Fruit fly (Drosophila melanogaster) whole organism, embryonic: ENCODE data around the gene CG5500.

Experiments used
- Aef1 ChIP-seq: fragments of 200-800 bp; sonication (Bioruptor generic); IDR thresholded peaks from 3 replicates; pipeline ENCODE4 v1.3.6; 2022; ENCODE audit warnings: missing biosample characterization, missing genetic modification characterization
- Blimp-1 ChIP-seq: fragments of 200-800 bp; sonication (Bioruptor generic); optimal IDR thresholded peaks from 3 replicates; lab custom pipeline; 2018; ENCODE audit warnings: missing biosample characterization, missing genetic modification characterization, mild to moderate bottlenecking, moderate library complexity, missing genetic modification reagents
- Bteb2 ChIP-seq: fragments of 200-800 bp; sonication (Bioruptor generic); optimal IDR thresholded peaks from 2 replicates; lab custom pipeline; 2016; ENCODE audit warnings: missing biosample characterization, missing genetic modification characterization
- CG10147 ChIP-seq: fragments of 200-800 bp; sonication (Bioruptor generic); optimal IDR thresholded peaks from 2 replicates; lab custom pipeline; 2019; ENCODE audit warnings: missing biosample characterization, mild to moderate bottlenecking, missing genetic modification characterization, moderate library complexity
- CG10267 ChIP-seq: fragments of 200-800 bp; sonication (Bioruptor generic); optimal IDR thresholded peaks from 2 replicates; lab custom pipeline; 2018; ENCODE audit warnings: missing biosample characterization, mild to moderate bottlenecking, missing genetic modification characterization, moderate library complexity
- CG10654 ChIP-seq: fragments of 200-800 bp; sonication (Bioruptor generic); optimal IDR thresholded peaks from 2 replicates; lab custom pipeline; 2016; ENCODE audit warnings: missing biosample characterization, missing genetic modification characterization
- CG13296 ChIP-seq: fragments of 200-800 bp; sonication (Bioruptor generic); optimal IDR thresholded peaks from 3 replicates; lab custom pipeline; 2018; ENCODE audit warnings: missing biosample characterization, mild to moderate bottlenecking, missing genetic modification characterization
- CG14050 ChIP-seq: fragments of 200-800 bp; sonication (Bioruptor generic); IDR thresholded peaks from 3 replicates; pipeline ENCODE4 v1.3.6; 2022; ENCODE audit warnings: missing biosample characterization, missing genetic modification characterization
- CG1529 ChIP-seq: fragments of 200-800 bp; sonication (Bioruptor generic); optimal IDR thresholded peaks from 3 replicates; lab custom pipeline; 2018; ENCODE audit warnings: missing biosample characterization, missing genetic modification characterization
- CG1603 ChIP-seq: fragments of 200-800 bp; sonication (Bioruptor generic); optimal IDR thresholded peaks from 2 replicates; lab custom pipeline; 2019; ENCODE audit warnings: missing biosample characterization, mild to moderate bottlenecking, missing genetic modification characterization, moderate library complexity
- CG1647 ChIP-seq: fragments of 200-800 bp; sonication (Bioruptor generic); optimal IDR thresholded peaks from 3 replicates; lab custom pipeline; 2016; ENCODE audit warnings: missing biosample characterization, missing genetic modification characterization
- CG31224 ChIP-seq: fragments of 200-800 bp; sonication (Bioruptor generic); IDR thresholded peaks from 2 replicates; pipeline ENCODE4 v1.3.6; 2022; ENCODE audit warnings: missing biosample characterization, missing genetic modification characterization
- CG34224 ChIP-seq: fragments of 200-800 bp; sonication (Bioruptor generic); IDR thresholded peaks from 3 replicates; pipeline ENCODE4 v1.3.6; 2022; ENCODE audit warnings: missing biosample characterization, missing genetic modification characterization; ENCODE audit not compliant: partially characterized antibody
- CG3838 ChIP-seq: fragments of 200-800 bp; sonication (Bioruptor generic); optimal IDR thresholded peaks from 3 replicates; lab custom pipeline; 2016; ENCODE audit warnings: missing biosample characterization, missing genetic modification characterization
- CG7372 ChIP-seq: fragments of 200-800 bp; sonication (Bioruptor generic); IDR thresholded peaks from 2 replicates; pipeline ENCODE4 v1.3.6; 2022; ENCODE audit warnings: missing biosample characterization, missing genetic modification characterization
- CG8359 ChIP-seq: fragments of 200-800 bp; sonication (Bioruptor generic); optimal IDR thresholded peaks from 2 replicates; lab custom pipeline; 2017; ENCODE audit warnings: missing biosample characterization, mild to moderate bottlenecking, missing genetic modification characterization, borderline replicate concordance
- CG9817 ChIP-seq: fragments of 200-800 bp; sonication (Bioruptor generic); optimal IDR thresholded peaks from 2 replicates; lab custom pipeline; 2018; ENCODE audit warnings: missing biosample characterization, mild to moderate bottlenecking, missing genetic modification characterization, moderate library complexity
- CHES-1-like ChIP-seq: fragments of 200-800 bp; sonication (Bioruptor generic); optimal IDR thresholded peaks from 2 replicates; lab custom pipeline; 2016; ENCODE audit warnings: missing biosample characterization, missing genetic modification characterization
- Dref ChIP-seq: fragments of 200-800 bp; sonication (Bioruptor generic); IDR thresholded peaks from 2 replicates; pipeline ENCODE4 v1.3.6; 2022; ENCODE audit warnings: missing biosample characterization, missing genetic modification characterization
- H15 ChIP-seq: fragments of 200-800 bp; sonication (Bioruptor generic); IDR thresholded peaks from 3 replicates; pipeline ENCODE4 v1.3.6; 2022; ENCODE audit warnings: missing biosample characterization, missing genetic modification characterization
- HHEX ChIP-seq: fragments of 200-800 bp; sonication (Bioruptor generic); optimal IDR thresholded peaks from 3 replicates; lab custom pipeline; 2017; ENCODE audit warnings: missing biosample characterization, mild to moderate bottlenecking, missing genetic modification characterization, missing genetic modification reagents
- HmgD ChIP-seq: fragments of 200-800 bp; sonication (Bioruptor generic); optimal IDR thresholded peaks from 3 replicates; lab custom pipeline; 2016; ENCODE audit warnings: missing biosample characterization, missing genetic modification characterization
- Hr3 ChIP-seq: fragments of 200-800 bp; sonication (Bioruptor generic); optimal IDR thresholded peaks from 3 replicates; lab custom pipeline; 2016; ENCODE audit warnings: missing biosample characterization, missing genetic modification characterization
- Mrtf ChIP-seq: fragments of 200-800 bp; sonication (Bioruptor generic); IDR thresholded peaks from 3 replicates; pipeline ENCODE4 v1.3.6; 2022; ENCODE audit warnings: missing biosample characterization, missing genetic modification characterization
- NC2α ChIP-seq: fragments of 200-800 bp; sonication (Bioruptor generic); optimal IDR thresholded peaks from 2 replicates; lab custom pipeline; 2016; ENCODE audit warnings: missing biosample characterization, missing genetic modification characterization
- Nf-YB ChIP-seq: fragments of 200-800 bp; sonication (Bioruptor generic); optimal IDR thresholded peaks from 3 replicates; lab custom pipeline; 2019; ENCODE audit warnings: missing biosample characterization, mild to moderate bottlenecking, missing genetic modification characterization, moderate library complexity
- Side ChIP-seq: fragments of 200-800 bp; sonication (Bioruptor generic); optimal IDR thresholded peaks from 2 replicates; lab custom pipeline; 2016; ENCODE audit warnings: missing biosample characterization, missing genetic modification characterization
- al ChIP-seq: fragments of 200-800 bp; sonication (Bioruptor generic); IDR thresholded peaks from 2 replicates; pipeline ENCODE4 v1.3.6; 2022; ENCODE audit warnings: missing biosample characterization, missing genetic modification characterization
- bowl ChIP-seq: fragments of 200-800 bp; sonication (Bioruptor generic); IDR thresholded peaks from 2 replicates; pipeline ENCODE4 v1.3.6; 2022; ENCODE audit warnings: missing biosample characterization, missing genetic modification characterization
- bsh ChIP-seq, 2 experiments: fragments of 200-800 bp; sonication (Bioruptor generic); optimal IDR thresholded peaks; 2 replicates each; lab custom pipeline; 2017 to 2018; ENCODE audit warnings: mild to moderate bottlenecking in 2 of 2, missing biosample characterization in 2 of 2, missing genetic modification characterization in 2 of 2, moderate library complexity in 1 of 2
- ftz-f1 ChIP-seq: fragments of 200-800 bp; sonication (Bioruptor generic); optimal IDR thresholded peaks from 2 replicates; lab custom pipeline; 2016; ENCODE audit warnings: missing biosample characterization, missing genetic modification characterization
- gce ChIP-seq: fragments of 200-800 bp; sonication (Bioruptor generic); IDR thresholded peaks from 3 replicates; pipeline ENCODE4 v1.3.6; 2022; ENCODE audit warnings: missing biosample characterization, missing genetic modification characterization
- gcm ChIP-seq: fragments of 200-800 bp; sonication (Bioruptor generic); optimal IDR thresholded peaks from 2 replicates; lab custom pipeline; 2019; ENCODE audit warnings: missing biosample characterization, mild to moderate bottlenecking, missing genetic modification characterization, moderate library complexity
- gem ChIP-seq: fragments of 200-800 bp; sonication (Bioruptor generic); optimal IDR thresholded peaks from 2 replicates; lab custom pipeline; 2019; ENCODE audit warnings: missing biosample characterization, mild to moderate bottlenecking, missing genetic modification characterization, moderate library complexity
- gfzf ChIP-seq: fragments of 200-800 bp; sonication (Bioruptor generic); optimal IDR thresholded peaks from 2 replicates; lab custom pipeline; 2016; ENCODE audit warnings: missing biosample characterization, mild to moderate bottlenecking, missing genetic modification characterization, moderate library complexity
- grn ChIP-seq: fragments of 200-800 bp; sonication (Bioruptor generic); optimal IDR thresholded peaks from 3 replicates; lab custom pipeline; 2017; ENCODE audit warnings: missing biosample characterization, missing genetic modification characterization
- hb ChIP-seq: fragments of 200-800 bp; sonication (Bioruptor generic); IDR thresholded peaks from 3 replicates; pipeline ENCODE4 v1.3.6; 2022; ENCODE audit warnings: missing biosample characterization, missing genetic modification characterization; ENCODE audit not compliant: partially characterized antibody
- hbn ChIP-seq: fragments of 200-800 bp; sonication (Bioruptor generic); IDR thresholded peaks from 2 replicates; pipeline ENCODE4 v1.3.6; 2022; ENCODE audit warnings: missing biosample characterization, missing genetic modification characterization; ENCODE audit not compliant: partially characterized antibody
- her ChIP-seq: fragments of 200-800 bp; sonication (Bioruptor generic); optimal IDR thresholded peaks from 2 replicates; lab custom pipeline; 2016; ENCODE audit warnings: missing biosample characterization, missing genetic modification characterization
- insv ChIP-seq, 2 experiments: fragments of 200-800 bp; sonication (Bioruptor generic); optimal IDR thresholded peaks; 3 replicates each; lab custom pipeline; 2016 to 2018; ENCODE audit warnings: missing biosample characterization in 2 of 2, missing genetic modification characterization in 2 of 2
- lov ChIP-seq, 2 experiments: fragments of 200-800 bp in 1 of 2; fragments of >200 bp in 1 of 2; sonication (Bioruptor generic) in 1 of 2; IDR thresholded peaks in 1 of 2; optimal IDR thresholded peaks in 1 of 2; 2 replicates in 1 of 2; 3 replicates in 1 of 2; pipeline versions ENCODE4 v1.3.6 to Lab custom; 2017 to 2022; ENCODE audit warnings: missing biosample characterization in 1 of 2, missing genetic modification characterization in 1 of 2
- luna ChIP-seq: fragments of 200-800 bp; sonication (Bioruptor generic); optimal IDR thresholded peaks from 2 replicates; lab custom pipeline; 2016; ENCODE audit warnings: missing biosample characterization, missing genetic modification characterization
- mam ChIP-seq: fragments of 200-800 bp; sonication (Bioruptor generic); optimal IDR thresholded peaks from 3 replicates; lab custom pipeline; 2016; ENCODE audit warnings: missing biosample characterization, missing genetic modification characterization
- mld ChIP-seq: fragments of 200-800 bp; sonication (Bioruptor generic); IDR thresholded peaks from 3 replicates; pipeline ENCODE4 v1.3.6; 2022; ENCODE audit warnings: missing biosample characterization, missing genetic modification characterization; ENCODE audit not compliant: partially characterized antibody
- pho ChIP-seq: fragments of 200-800 bp; sonication (Bioruptor generic); optimal IDR thresholded peaks from 2 replicates; lab custom pipeline; 2016; ENCODE audit warnings: missing biosample characterization, missing genetic modification characterization
- sens ChIP-seq: fragments of 200-800 bp; sonication (Bioruptor generic); peaks from one replicate; lab custom pipeline; 2016; ENCODE audit warnings: missing biosample characterization, missing genetic modification characterization
- wdn ChIP-seq: fragments of 200-800 bp; sonication (Bioruptor generic); IDR thresholded peaks from 2 replicates; pipeline ENCODE4 v1.3.6; 2022; ENCODE audit warnings: missing biosample characterization, missing genetic modification characterization
- zf30C ChIP-seq: fragments of 200-800 bp; sonication (Bioruptor generic); optimal IDR thresholded peaks from 3 replicates; lab custom pipeline; 2018; ENCODE audit warnings: missing biosample characterization, mild to moderate bottlenecking, missing genetic modification characterization
- zfh2 ChIP-seq: fragments of 200-800 bp; sonication (Bioruptor generic); optimal IDR thresholded peaks from 2 replicates; lab custom pipeline; 2016; ENCODE audit warnings: missing biosample characterization, missing genetic modification characterization

The CG5500 gene

dm6 chr3R:26875544-26876027 lies 844 bp upstream of the CG5500 start, which contains the start of gene Rb97D (continued):
- TF ChIP-seq Bteb2 (GFP tag; lab: Kevin White, UChicago) (peak; percentile 76), zf30C (no peak), grn (peak; percentile 8), insv (GFP tag; optimal IDR thresholded peaks at IDR 0.05; lab: Kevin White, UChicago) (peak in 1 of 2 experiments; percentile 17), Blimp-1 (GFP tag; lab: Kevin White, UChicago) (peak; percentile 59), gcm (peak; percentile 48), CG9817 (tag; lab: Kevin White, UChicago) (peak; percentile 71), CG13296 (peak; percentile 73), bowl (GFP tag; lab: Robert Waterston, UW) (no peak), Side (peak; percentile 76), Mrtf (GFP tag; lab: Robert Waterston, UW) (peak; percentile 46; the same call in 1 of the 3 replicates), pho (GFP tag; lab: Kevin White, UChicago) (peak; percentile 58), CG10267 (peak; percentile 65), ftz-f1 (no peak), zfh2 (GFP tag; lab: Kevin White, UChicago) (peak; percentile 69), gem (tag; lab: Kevin White, UChicago) (peak; percentile 78), mld (GFP tag; lab: Robert Waterston, UW) (peak; percentile 48; the same call in 2 of the 3 replicates), CG14050 (GFP tag; lab: Robert Waterston, UW) (peak; percentile 47; the same call in 2 of the 3 replicates), Aef1 (GFP tag; lab: Robert Waterston, UW) (peak; percentile 26; the same call in 1 of the 3 replicates), HHEX (peak; percentile 44), HmgD (peak; percentile 26), sens (peak; percentile 96), hbn (peak; percentile 91), CG7372 (GFP tag; lab: Robert Waterston, UW) (0 out of 2 replicates have a peak, but pooled peaks have one; percentile 6), bsh (GFP tag; optimal IDR thresholded peaks at IDR 0.05; lab: Kevin White, UChicago) (peak in 1 of 2 experiments; percentile 65), CG1647 (peak; percentile 54), CG34224 (GFP tag; lab: Robert Waterston, UW) (peak; percentile 90), al (peak; percentile 4; the same call in 1 of the 2 replicates), H15 (peak; percentile 59; the same call in 1 of the 3 replicates), CG8359 (GFP tag; lab: Kevin White, UChicago) (peak; percentile 15), hb (GFP tag; lab: Robert Waterston, UW) (peak; percentile 77), CG1603 (tag; lab: Kevin White, UChicago) (peak; percentile 70), CG1529 (peak; percentile 49), CHES-1-like (GFP tag; lab: Kevin White, UChicago) (peak; percentile 65), wdn (GFP tag; lab: Robert Waterston, UW) (0 out of 2 replicates have a peak, but pooled peaks have one; percentile 36), CG10654 (GFP tag; lab: Kevin White, UChicago) (peak; percentile 61), Dref (GFP tag; lab: Robert Waterston, UW) (peak; percentile 71), CG31224 (peak; percentile 64), her (peak; percentile 66), gfzf (GFP tag; lab: Kevin White, UChicago) (peak; percentile 52), NC2α (GFP tag; lab: Kevin White, UChicago) (no peak), Nf-YB (GFP tag; lab: Kevin White, UChicago) (peak; percentile 50), Hr3 (GFP tag; lab: Kevin White, UChicago) (peak; percentile 65), lov (optimal IDR thresholded peaks at IDR 0.05; lab: Kevin White, UChicago) (no peak), lov (GFP tag; IDR thresholded peaks at IDR 0.05; lab: Robert Waterston, UW) (no peak), luna (GFP tag; lab: Kevin White, UChicago) (peak; percentile 67), mam (GFP tag; lab: Kevin White, UChicago) (peak; percentile 80), CG3838 (GFP tag; lab: Kevin White, UChicago) (no peak), gce (GFP tag; lab: Robert Waterston, UW) (0 out of 3 replicates have a peak, but pooled peaks have one; percentile 43), CG10147 (GFP tag; lab: Kevin White, UChicago) (peak; percentile 50)
